Fruit fly (Drosophila melanogaster) whole organism, larva: ENCODE results near the gene CG18081.

Experiments used
- noc ChIP-seq: fragments of 200-800 bp; sonication (Bioruptor generic); optimal IDR thresholded peaks from 3 replicates; lab custom pipeline; 2019; ENCODE audit warnings: missing biosample characterization, mild to moderate bottlenecking, missing genetic modification characterization, moderate library complexity

The CG18081 gene

dm6 chr3L:15816143-15816487 is 19.1 kb downstream of the CG18081 start, which contains the start of gene fwe:
TSS of gene fwe (minus strand) at chr3L:15816410.
- TF ChIP-seq noc = no peak

dm6 chr3L:15815353-15816142 is 19.6 kb downstream of the CG18081 start:
- TF ChIP-seq noc = peak; percentile 70

- no peak for TF ChIP-seq noc
Measured at dm6 chr3L:15813988-15814387, 21.2 kb downstream of the CG18081 start.

dm6 chr3L:15809768-15810167 is 25.4 kb downstream of the CG18081 start:
- no peak for TF ChIP-seq noc

- no peak for TF ChIP-seq noc
Measured at dm6 chr3L:15809185-15809584, 26.0 kb downstream of the CG18081 start, which contains the start of gene CG13445. TSS of gene CG13445 (plus strand) at chr3L:15809485.

dm6 chr3L:15808667-15809066 is 26.5 kb downstream of the CG18081 start:
- no peak for TF ChIP-seq noc

- no peak for TF ChIP-seq noc
Measured at dm6 chr3L:15808022-15808421, 27.2 kb downstream of the CG18081 start, which contains the start of gene CG6244. TSS of gene CG6244 (plus strand) at chr3L:15808322.

dm6 chr3L:15802655-15803054 is 32.5 kb downstream of the CG18081 start:
- TF ChIP-seq noc = no peak

- no peak for TF ChIP-seq noc
Measured at dm6 chr3L:15802117-15802516, 33.1 kb downstream of the CG18081 start.

dm6 chr3L:15794311-15794710 is 40.9 kb downstream of the CG18081 start:
- no peak for TF ChIP-seq noc

dm6 chr3L:15791072-15791471 is 44.1 kb downstream of the CG18081 start:
- no peak for TF ChIP-seq noc

- TF ChIP-seq noc = no peak
Measured at dm6 chr3L:15787406-15787805, 47.8 kb downstream of the CG18081 start.

- TF ChIP-seq noc = no peak
Measured at dm6 chr3L:15785368-15785767, 49.8 kb downstream of the CG18081 start.
